Fruit fly (Drosophila melanogaster) whole organism, embryonic: ENCODE results near the gene CG9522.
A peak's percentile ranks its signal among the peaks of the same experiment; 100 is the strongest.

Source experiments
- Atf3 ChIP-seq: fragments of 200-800 bp; sonication (Bioruptor generic); optimal IDR thresholded peaks from 3 replicates; lab custom pipeline; 2016; ENCODE audit warnings: missing biosample characterization, missing genetic modification characterization
- B-H2 ChIP-seq: fragments of 200-800 bp; sonication (Bioruptor generic); optimal IDR thresholded peaks from 2 replicates; lab custom pipeline; 2018; ENCODE audit warnings: missing biosample characterization, mild to moderate bottlenecking, missing genetic modification characterization
- CG10654 ChIP-seq: fragments of 200-800 bp; sonication (Bioruptor generic); optimal IDR thresholded peaks from 2 replicates; lab custom pipeline; 2016; ENCODE audit warnings: missing biosample characterization, missing genetic modification characterization
- CG10979 ChIP-seq: fragments of 200-800 bp; sonication (Bioruptor generic); optimal IDR thresholded peaks from 2 replicates; lab custom pipeline; 2018; ENCODE audit warnings: missing biosample characterization, mild to moderate bottlenecking, missing genetic modification characterization, moderate library complexity
- CG11085 ChIP-seq: fragments of 200-800 bp; sonication (Bioruptor generic); IDR thresholded peaks from 2 replicates; pipeline ENCODE4 v1.3.6; 2022; ENCODE audit warnings: missing biosample characterization, missing genetic modification characterization
- CG12744 ChIP-seq: fragments of 200-800 bp; sonication (Bioruptor generic); optimal IDR thresholded peaks from 2 replicates; lab custom pipeline; 2016; ENCODE audit warnings: missing biosample characterization, missing genetic modification characterization
- CG14710 ChIP-seq: fragments of 200-800 bp; sonication (Bioruptor generic); optimal IDR thresholded peaks from 3 replicates; lab custom pipeline; 2019; ENCODE audit warnings: missing biosample characterization, mild to moderate bottlenecking, missing genetic modification characterization, moderate library complexity
- CG15601 ChIP-seq: fragments of 200-800 bp; sonication (Bioruptor generic); optimal IDR thresholded peaks from 3 replicates; lab custom pipeline; 2019; ENCODE audit warnings: missing biosample characterization, mild to moderate bottlenecking, missing genetic modification characterization, moderate library complexity
- CG17186 ChIP-seq: fragments of 200-800 bp; sonication (Bioruptor generic); optimal IDR thresholded peaks from 3 replicates; lab custom pipeline; 2017; ENCODE audit warnings: missing biosample characterization, missing genetic modification reagents, missing genetic modification characterization
- CG31224 ChIP-seq: fragments of 200-800 bp; sonication (Bioruptor generic); IDR thresholded peaks from 2 replicates; pipeline ENCODE4 v1.3.6; 2022; ENCODE audit warnings: missing biosample characterization, missing genetic modification characterization
- CG34224 ChIP-seq: fragments of 200-800 bp; sonication (Bioruptor generic); IDR thresholded peaks from 3 replicates; pipeline ENCODE4 v1.3.6; 2022; ENCODE audit warnings: missing biosample characterization, missing genetic modification characterization; ENCODE audit not compliant: partially characterized antibody
- CG3726 ChIP-seq: fragments of 200-800 bp; sonication (Bioruptor generic); IDR thresholded peaks from 3 replicates; pipeline ENCODE4, ENCODE4 v1.3.6; 2022; ENCODE audit warnings: missing biosample characterization, missing genetic modification characterization
- CG4404 ChIP-seq: fragments of 200-800 bp; sonication (Bioruptor generic); IDR thresholded peaks from 2 replicates; pipeline ENCODE4 v1.3.6; 2022; ENCODE audit warnings: missing biosample characterization, missing genetic modification characterization
- CG6272 ChIP-seq: fragments of 200-800 bp; sonication (Bioruptor generic); IDR thresholded peaks from 2 replicates; pipeline ENCODE4 v1.3.6; 2022; ENCODE audit warnings: missing biosample characterization, missing genetic modification characterization
- CG8089 ChIP-seq: fragments of 200-800 bp; sonication (Bioruptor generic); optimal IDR thresholded peaks from 3 replicates; lab custom pipeline; 2016; ENCODE audit warnings: missing biosample characterization, missing genetic modification characterization
- CG8359 ChIP-seq: fragments of 200-800 bp; sonication (Bioruptor generic); optimal IDR thresholded peaks from 2 replicates; lab custom pipeline; 2017; ENCODE audit warnings: missing biosample characterization, mild to moderate bottlenecking, missing genetic modification characterization, borderline replicate concordance
- Eip74EF ChIP-seq, 2 experiments: fragments of 200-800 bp in 1 of 2; fragments of >200 bp in 1 of 2; sonication (Bioruptor generic) in 1 of 2; optimal IDR thresholded peaks; 2 replicates each; lab custom pipeline; 2017 to 2019; ENCODE audit warnings: missing biosample characterization in 2 of 2, missing genetic modification characterization in 2 of 2, mild to moderate bottlenecking in 1 of 2, moderate library complexity in 1 of 2
- H2.0 ChIP-seq: fragments of 200-800 bp; sonication (Bioruptor generic); IDR thresholded peaks from 2 replicates; pipeline ENCODE4 v1.3.6; 2022; ENCODE audit warnings: missing biosample characterization, missing genetic modification characterization
- Hr39 ChIP-seq: fragments of >200 bp; optimal IDR thresholded peaks from 2 replicates; lab custom pipeline; 2017
- Hr51 ChIP-seq, 2 experiments: fragments of 200-800 bp; sonication (Bioruptor generic); optimal IDR thresholded peaks; 2 replicates in 1 of 2; 3 replicates in 1 of 2; lab custom pipeline; 2016 to 2018; ENCODE audit warnings: missing biosample characterization in 2 of 2, missing genetic modification characterization in 2 of 2, mild to moderate bottlenecking in 1 of 2, moderate library complexity in 1 of 2
- NC2α ChIP-seq: fragments of 200-800 bp; sonication (Bioruptor generic); optimal IDR thresholded peaks from 2 replicates; lab custom pipeline; 2016; ENCODE audit warnings: missing biosample characterization, missing genetic modification characterization
- Neu2 ChIP-seq: fragments of 200-800 bp; sonication (Bioruptor generic); optimal IDR thresholded peaks from 3 replicates; lab custom pipeline; 2016; ENCODE audit warnings: missing biosample characterization, missing genetic modification characterization, borderline replicate concordance
- Side ChIP-seq: fragments of 200-800 bp; sonication (Bioruptor generic); optimal IDR thresholded peaks from 2 replicates; lab custom pipeline; 2016; ENCODE audit warnings: missing biosample characterization, missing genetic modification characterization
- Six4 ChIP-seq: fragments of 200-800 bp; sonication (Bioruptor generic); optimal IDR thresholded peaks from 2 replicates; lab custom pipeline; 2016; ENCODE audit warnings: missing biosample characterization, missing genetic modification characterization
- Trl ChIP-seq, 3 experiments: fragments of >200 bp in 2 of 3; fragments of 200-800 bp in 1 of 3; sonication (Bioruptor generic) in 1 of 3; optimal IDR thresholded peaks; 2 replicates in 1 of 3; 3 replicates in 2 of 3; lab custom pipeline; 2016 to 2017; ENCODE audit warnings: missing biosample characterization in 1 of 3, missing genetic modification characterization in 1 of 3
- Xrp1 ChIP-seq: fragments of 200-800 bp; sonication (Bioruptor generic); IDR thresholded peaks from 2 replicates; pipeline ENCODE4 v1.3.6; 2022; ENCODE audit warnings: missing biosample characterization, missing genetic modification characterization
- YL-1 ChIP-seq: fragments of 200-800 bp; sonication (Bioruptor generic); optimal IDR thresholded peaks from 3 replicates; lab custom pipeline; 2017; ENCODE audit warnings: missing biosample characterization, mild to moderate bottlenecking, missing genetic modification characterization
- abd-A ChIP-seq: fragments of 200-800 bp; sonication (Bioruptor generic); optimal IDR thresholded peaks from 3 replicates; lab custom pipeline; 2019; ENCODE audit warnings: missing biosample characterization, mild to moderate bottlenecking, missing genetic modification characterization, moderate library complexity
- al ChIP-seq: fragments of 200-800 bp; sonication (Bioruptor generic); IDR thresholded peaks from 2 replicates; pipeline ENCODE4 v1.3.6; 2022; ENCODE audit warnings: missing biosample characterization, missing genetic modification characterization
- ap ChIP-seq: fragments of 200-800 bp; sonication (Bioruptor generic); IDR thresholded peaks from 2 replicates; pipeline ENCODE4 v1.3.6; 2022; ENCODE audit warnings: missing biosample characterization, missing genetic modification characterization
- bab2 ChIP-seq: fragments of 200-800 bp; sonication (Bioruptor generic); optimal IDR thresholded peaks from 2 replicates; lab custom pipeline; 2016; ENCODE audit warnings: missing biosample characterization, missing genetic modification characterization
- btn ChIP-seq: fragments of 200-800 bp; sonication (Bioruptor generic); optimal IDR thresholded peaks from 2 replicates; lab custom pipeline; 2016; ENCODE audit warnings: missing biosample characterization, missing genetic modification characterization
- cas ChIP-seq: fragments of 200-800 bp; sonication (Bioruptor generic); IDR thresholded peaks from 2 replicates; pipeline ENCODE4 v1.3.6; 2022; ENCODE audit warnings: missing biosample characterization, missing genetic modification characterization
- exex ChIP-seq: fragments of 200-800 bp; sonication (Bioruptor generic); optimal IDR thresholded peaks from 4 replicates; lab custom pipeline; 2018; ENCODE audit warnings: missing biosample characterization, mild to moderate bottlenecking, missing genetic modification characterization, moderate library complexity
- fd102C ChIP-seq: fragments of 200-800 bp; sonication (Bioruptor generic); optimal IDR thresholded peaks from 2 replicates; lab custom pipeline; 2018; ENCODE audit warnings: missing biosample characterization, mild to moderate bottlenecking, missing genetic modification characterization, moderate library complexity
- fd96Cb ChIP-seq: fragments of 200-800 bp; sonication (Bioruptor generic); optimal IDR thresholded peaks from 2 replicates; lab custom pipeline; 2018; ENCODE audit warnings: missing biosample characterization, mild to moderate bottlenecking, missing genetic modification characterization, moderate library complexity
- fru ChIP-seq: fragments of >200 bp; optimal IDR thresholded peaks from 2 replicates; lab custom pipeline; 2017
- her ChIP-seq: fragments of 200-800 bp; sonication (Bioruptor generic); optimal IDR thresholded peaks from 2 replicates; lab custom pipeline; 2016; ENCODE audit warnings: missing biosample characterization, missing genetic modification characterization
- jing ChIP-seq: fragments of 200-800 bp; sonication (Bioruptor generic); optimal IDR thresholded peaks from 2 replicates; lab custom pipeline; 2018; ENCODE audit warnings: missing biosample characterization, mild to moderate bottlenecking, missing genetic modification characterization
- mam ChIP-seq: fragments of 200-800 bp; sonication (Bioruptor generic); optimal IDR thresholded peaks from 3 replicates; lab custom pipeline; 2016; ENCODE audit warnings: missing biosample characterization, missing genetic modification characterization
- pan ChIP-seq, 4 experiments: fragments of >200 bp in 3 of 4; fragments of 200-800 bp in 1 of 4; sonication (Bioruptor generic) in 1 of 4; optimal IDR thresholded peaks in 3 of 4; IDR thresholded peaks in 1 of 4; 2 replicates each; pipeline versions ENCODE4 v1.3.6 to Lab custom; 2017 to 2022; ENCODE audit warnings: missing biosample characterization in 2 of 4, missing genetic modification characterization in 2 of 4, mixed read lengths in 1 of 4
- phol ChIP-seq: fragments of 200-800 bp; sonication (Bioruptor generic); optimal IDR thresholded peaks from 3 replicates; lab custom pipeline; 2018; ENCODE audit warnings: missing biosample characterization, mild to moderate bottlenecking, missing genetic modification characterization, moderate library complexity
- pnt ChIP-seq: fragments of 200-800 bp; sonication (Bioruptor generic); optimal IDR thresholded peaks from 3 replicates; lab custom pipeline; 2016; ENCODE audit warnings: missing biosample characterization, missing genetic modification characterization
- prd ChIP-seq, 3 experiments: fragments of >200 bp in 2 of 3; fragments of 200-800 bp in 1 of 3; sonication (Bioruptor generic) in 1 of 3; optimal IDR thresholded peaks in 2 of 3; IDR thresholded peaks in 1 of 3; 2 replicates in 2 of 3; 3 replicates in 1 of 3; pipeline versions ENCODE4 v1.3.6 to Lab custom; 2017 to 2022; ENCODE audit warnings: missing biosample characterization in 1 of 3, missing genetic modification characterization in 1 of 3
- run ChIP-seq: fragments of 200-800 bp; sonication (Bioruptor generic); optimal IDR thresholded peaks from 3 replicates; lab custom pipeline; 2018; ENCODE audit warnings: missing biosample characterization, mild to moderate bottlenecking, missing genetic modification characterization
- sisA ChIP-seq: fragments of 200-800 bp; sonication (Bioruptor generic); IDR thresholded peaks from 2 replicates; pipeline ENCODE4 v1.3.6; 2022; ENCODE audit warnings: missing biosample characterization, missing genetic modification characterization
- slbo ChIP-seq: fragments of 200-800 bp; sonication (Bioruptor generic); IDR thresholded peaks from 2 replicates; pipeline ENCODE4 v1.3.6; 2022; ENCODE audit warnings: missing biosample characterization, missing genetic modification characterization
- tna ChIP-seq: fragments of 200-800 bp; sonication (Bioruptor generic); IDR thresholded peaks from 2 replicates; pipeline ENCODE4 v1.3.6; 2022; ENCODE audit warnings: missing biosample characterization, missing genetic modification characterization; ENCODE audit not compliant: partially characterized antibody
- twi ChIP-seq: fragments of 200-800 bp; optimal IDR thresholded peaks from 2 replicates; lab custom pipeline; 2019; ENCODE audit warnings: missing biosample characterization, mild to moderate bottlenecking, missing genetic modification characterization, moderate library complexity
- yki ChIP-seq: fragments of >200 bp; optimal IDR thresholded peaks from 3 replicates; lab custom pipeline; 2018

The CG9522 gene

DNA sequence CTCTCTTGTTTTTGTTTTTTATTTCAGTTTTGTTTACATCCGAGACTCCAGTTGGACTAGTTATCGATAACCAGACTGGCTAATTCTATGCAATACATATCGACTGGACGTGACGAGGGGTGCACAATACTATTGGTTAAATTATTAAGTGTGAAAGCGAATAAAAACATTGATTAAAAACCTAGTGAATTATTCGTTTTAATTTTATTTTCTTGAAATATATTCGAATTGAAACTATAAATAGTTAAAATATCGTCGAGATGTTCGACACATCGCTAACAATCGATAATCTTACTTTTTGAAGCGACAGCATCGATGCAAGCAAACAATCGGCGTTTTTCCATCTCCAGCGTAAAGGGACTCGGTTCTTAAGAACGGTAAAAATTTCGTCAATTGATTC, 9.6 kb downstream of the CG9522 start, which contains the start of the genes CG32590 and Flo2:
CG32590 (minus strand) TSS at position 60 of the 400 bp plus-strand sequence.
Flo2 (plus strand) TSS at position 330 of the 400 bp plus-strand sequence.
- TF ChIP-seq Atf3 (peak; percentile 36), sisA (GFP tag; lab: Robert Waterston, UW) (peak; percentile 84), CG17186 (GFP tag; lab: Kevin White, UChicago) (peak; percentile 12), jing (no peak), Xrp1 (GFP tag; lab: Robert Waterston, UW) (peak; percentile 86), Hr51 (GFP tag; optimal IDR thresholded peaks at IDR 0.05; lab: Kevin White, UChicago) (peak; percentile 39 to 74), al (GFP tag; lab: Robert Waterston, UW) (peak; percentile 81), pnt (peak; percentile 57), ap (peak; percentile 66; the same call in 1 of the 2 replicates), Neu2 (GFP tag; lab: Kevin White, UChicago) (no peak), btn (GFP tag; lab: Kevin White, UChicago) (no peak), yki (lab: Kevin White, UChicago) (no peak), B-H2 (GFP tag; lab: Kevin White, UChicago) (peak; percentile 69), CG4404 (GFP tag; lab: Robert Waterston, UW) (peak; percentile 78), YL-1 (GFP tag; lab: Kevin White, UChicago) (no peak), H2.0 (GFP tag; lab: Robert Waterston, UW) (peak; percentile 80), prd (optimal IDR thresholded peaks at IDR 0.05; lab: Kevin White, UChicago) (no peak), prd (GFP tag; IDR thresholded peaks at IDR 0.05; lab: Robert Waterston, UW) (peak; percentile 91), Trl (optimal IDR thresholded peaks at IDR 0.05; lab: Kevin White, UChicago) (no peak), Trl (GFP tag; optimal IDR thresholded peaks at IDR 0.05; lab: Kevin White, UChicago) (peak; percentile 56), NC2α (GFP tag; lab: Kevin White, UChicago) (peak; percentile 24), CG6272 (GFP tag; lab: Robert Waterston, UW) (peak; percentile 83), Six4 (GFP tag; lab: Kevin White, UChicago) (peak; percentile 63), fd102C (GFP tag; lab: Kevin White, UChicago) (no peak), CG11085 (GFP tag; lab: Robert Waterston, UW) (peak; percentile 71), CG10979 (tag; lab: Kevin White, UChicago) (peak; percentile 45), her (GFP tag; lab: Kevin White, UChicago) (peak; percentile 17), phol (tag; lab: Kevin White, UChicago) (peak; percentile 75), mam (GFP tag; lab: Kevin White, UChicago) (peak; percentile 85), CG8089 (GFP tag; lab: Kevin White, UChicago) (peak; percentile 21), CG3726 (GFP tag; lab: Robert Waterston, UW) (no peak), exex (tag; lab: Kevin White, UChicago) (peak; percentile 26), fd96Cb (tag; lab: Kevin White, UChicago) (peak; percentile 36), CG12744 (no peak), CG15601 (tag; lab: Kevin White, UChicago) (peak; percentile 50), Eip74EF (GFP tag; optimal IDR thresholded peaks at IDR 0.05; lab: Kevin White, UChicago) (peak in 1 of 2 experiments; percentile 27), pan (optimal IDR thresholded peaks at IDR 0.05; lab: Kevin White, UChicago) (no peak), pan (GFP tag; optimal IDR thresholded peaks at IDR 0.05 in 1 of 2, IDR thresholded peaks at IDR 0.05 in 1 of 2) (peak in 1 of 2 experiments; percentile 80), bab2 (GFP tag; lab: Kevin White, UChicago) (peak; percentile 54), fru (no peak), abd-A (tag; lab: Kevin White, UChicago) (no peak), CG31224 (peak; percentile 70), cas (GFP tag; lab: Robert Waterston, UW) (peak; percentile 60), tna (GFP tag; lab: Robert Waterston, UW) (peak; percentile 96), slbo (GFP tag; lab: Robert Waterston, UW) (peak; percentile 94), run (tag; lab: Kevin White, UChicago) (no peak), Side (peak; percentile 70), CG10654 (GFP tag; lab: Kevin White, UChicago) (peak; percentile 53), CG14710 (tag; lab: Kevin White, UChicago) (peak; percentile 80), Hr39 (lab: Kevin White, UChicago) (no peak), twi (tag; lab: Kevin White, UChicago) (peak; percentile 25), CG8359 (GFP tag; lab: Kevin White, UChicago) (no peak), CG34224 (GFP tag; lab: Robert Waterston, UW) (peak; percentile 98)
